Fruit fly (Drosophila melanogaster): ENCODE measurements around the gene Mtch.

- TF ChIP-seq EcR (GFP tag; optimal IDR thresholded peaks at IDR 0.05): no peak
- no peak for TF ChIP-seq fd96Ca (GFP tag; IDR thresholded peaks at IDR 0.05)
- TF ChIP-seq CG9948 (tag; optimal IDR thresholded peaks at IDR 0.05): no peak
- no peak for TF ChIP-seq CG13204 (GFP tag; optimal IDR thresholded peaks at IDR 0.05)
- no peak for TF ChIP-seq CG12605 (GFP tag; IDR thresholded peaks at IDR 0.05)
- no peak for TF ChIP-seq CG14655 (GFP tag; optimal IDR thresholded peaks at IDR 0.05)
- TF ChIP-seq Snoo (tag; optimal IDR thresholded peaks at IDR 0.05): no peak
- TF ChIP-seq CG17806 (tag; optimal IDR thresholded peaks at IDR 0.05): no peak
Measured at dm6 chr3L:156591-157303, 27.7 kb upstream of the Mtch start.

Data from whole organism, pupa.